Worm (Caenorhabditis elegans) whole organism, L2 larva: ENCODE results near the gene pat-9.

Source experiments
- nhr-21 ChIP-seq: fragments of 150-350 bp; optimal IDR thresholded peaks from 2 replicates; lab custom pipeline; 2014; ENCODE audit warnings: missing biosample characterization, missing genetic modification characterization
- unc-55 ChIP-seq: fragments of 150-350 bp; sonication (generic microtip); optimal IDR thresholded peaks from 3 replicates; lab custom pipeline; 2014; ENCODE audit warnings: missing biosample characterization, missing genetic modification reagents, missing genetic modification characterization

ce11 chrX:16560895-16561294 is 24.2 kb downstream of the pat-9 start:
- TF ChIP-seq nhr-21 (tag; lab: Kevin White, UChicago) (no peak), unc-55 (GFP tag; lab: Kevin White, UChicago) (no peak)
